Fruit fly (Drosophila melanogaster) whole organism, prepupa: ENCODE data around the gene Gba1b.

ENCODE experiments used
- CG8119 ChIP-seq: fragments of 200-800 bp; sonication (Bioruptor generic); IDR thresholded peaks from 3 replicates; pipeline ENCODE4 v1.3.6; 2022; ENCODE audit warnings: missing biosample characterization, missing genetic modification characterization
- Eip75B ChIP-seq: fragments of 200-800 bp; sonication (Bioruptor generic); optimal IDR thresholded peaks from 3 replicates; lab custom pipeline; 2016; ENCODE audit warnings: missing biosample characterization, missing genetic modification characterization
- Met ChIP-seq: fragments of 200-800 bp; sonication (Bioruptor generic); optimal IDR thresholded peaks from 3 replicates; lab custom pipeline; 2016; ENCODE audit warnings: missing biosample characterization, missing genetic modification characterization
- OdsH ChIP-seq: fragments of 200-800 bp; sonication (Bioruptor generic); optimal IDR thresholded peaks from 3 replicates; lab custom pipeline; 2016; ENCODE audit warnings: missing biosample characterization, missing genetic modification characterization
- cyc ChIP-seq: fragments of 200-800 bp; sonication (Bioruptor generic); optimal IDR thresholded peaks from 3 replicates; lab custom pipeline; 2016; ENCODE audit warnings: missing biosample characterization, missing genetic modification characterization
- dac ChIP-seq: fragments of 200-800 bp; sonication (Bioruptor generic); optimal IDR thresholded peaks from 2 replicates; lab custom pipeline; 2017; ENCODE audit warnings: missing biosample characterization, mild to moderate bottlenecking, missing genetic modification characterization
- pdm3 ChIP-seq: fragments of 200-800 bp; sonication (Bioruptor generic); optimal IDR thresholded peaks from 3 replicates; lab custom pipeline; 2016; ENCODE audit warnings: missing biosample characterization, missing genetic modification characterization
- ss ChIP-seq, 2 experiments: fragments of 200-800 bp; sonication (Bioruptor generic); optimal IDR thresholded peaks; 2 replicates in 1 of 2; 3 replicates in 1 of 2; lab custom pipeline; 2017 to 2018; ENCODE audit warnings: mild to moderate bottlenecking in 2 of 2, missing biosample characterization in 2 of 2, missing genetic modification characterization in 2 of 2, moderate library complexity in 1 of 2

DNA sequence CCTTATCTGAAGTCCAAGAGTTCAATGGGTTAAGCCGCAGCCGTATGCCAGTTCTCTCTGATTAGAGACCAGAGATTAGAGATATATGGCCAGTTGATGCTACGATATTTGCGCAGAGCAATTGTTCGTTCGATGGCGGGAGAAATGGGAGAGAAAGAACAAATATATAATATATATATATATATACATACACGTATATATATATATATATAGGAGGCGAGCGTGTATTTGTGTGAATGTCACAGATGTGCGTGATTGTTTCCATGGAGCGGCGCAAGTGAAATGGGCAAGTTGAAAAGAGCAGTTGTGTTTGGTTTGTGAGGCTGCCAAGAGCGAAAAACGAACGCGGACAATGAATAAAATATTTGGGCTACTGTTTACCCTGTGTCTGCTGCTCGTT, 27.5 kb upstream of the Gba1b start, which contains the start of gene GILT3:
- TF ChIP-seq Met (GFP tag; lab: Kevin White, UChicago) (no peak), OdsH (GFP tag; lab: Kevin White, UChicago) (no peak), ss (GFP tag; optimal IDR thresholded peaks at IDR 0.05; lab: Kevin White, UChicago) (no peak), Eip75B (GFP tag; lab: Kevin White, UChicago) (no peak), dac (GFP tag; lab: Kevin White, UChicago) (no peak), cyc (GFP tag; lab: Kevin White, UChicago) (no peak), pdm3 (GFP tag; lab: Kevin White, UChicago) (no peak), CG8119 (GFP tag; lab: Robert Waterston, UW) (no peak)
